Fruit fly (Drosophila melanogaster) whole organism, embryonic: ENCODE data around the gene kraken.

Source experiments
- Antp ChIP-seq: fragments of 200-800 bp; sonication (Bioruptor generic); optimal IDR thresholded peaks from 3 replicates; lab custom pipeline; 2016; ENCODE audit warnings: missing biosample characterization, missing genetic modification characterization
- Blimp-1 ChIP-seq: fragments of 200-800 bp; sonication (Bioruptor generic); optimal IDR thresholded peaks from 3 replicates; lab custom pipeline; 2018; ENCODE audit warnings: missing biosample characterization, missing genetic modification characterization, mild to moderate bottlenecking, moderate library complexity, missing genetic modification reagents
- CG11093 ChIP-seq: fragments of 200-800 bp; sonication (Bioruptor generic); IDR thresholded peaks from 3 replicates; pipeline ENCODE4 v1.3.6; 2022; ENCODE audit warnings: missing biosample characterization, missing genetic modification characterization
- CG11560 ChIP-seq: fragments of 200-800 bp; sonication (Bioruptor generic); IDR thresholded peaks from 3 replicates; pipeline ENCODE4 v1.3.6; 2022; ENCODE audit warnings: missing biosample characterization, missing genetic modification characterization
- CG11723 ChIP-seq: fragments of 200-800 bp; sonication (Bioruptor generic); optimal IDR thresholded peaks from 2 replicates; lab custom pipeline; 2017; ENCODE audit warnings: missing biosample characterization, mild to moderate bottlenecking, missing genetic modification characterization
- CG14667 ChIP-seq: fragments of 200-800 bp; sonication (Bioruptor generic); IDR thresholded peaks from 2 replicates; pipeline ENCODE4 v1.3.6; 2022; ENCODE audit warnings: missing biosample characterization, missing genetic modification characterization
- CG14860 ChIP-seq: fragments of 200-800 bp; sonication (Bioruptor generic); IDR thresholded peaks from 3 replicates; pipeline ENCODE4 v1.3.6; 2022; ENCODE audit warnings: missing biosample characterization, missing genetic modification characterization; ENCODE audit not compliant: partially characterized antibody
- CG15073 ChIP-seq: fragments of 200-800 bp; sonication (Bioruptor generic); optimal IDR thresholded peaks from 2 replicates; lab custom pipeline; 2016; ENCODE audit warnings: missing biosample characterization, missing genetic modification characterization
- CG15269 ChIP-seq: fragments of 200-800 bp; sonication (Bioruptor generic); optimal IDR thresholded peaks from 2 replicates; lab custom pipeline; 2018; ENCODE audit warnings: missing biosample characterization, mild to moderate bottlenecking, missing genetic modification characterization, moderate library complexity
- CG15514 ChIP-seq: fragments of 200-800 bp; sonication (Bioruptor generic); optimal IDR thresholded peaks from 3 replicates; lab custom pipeline; 2017; ENCODE audit warnings: missing biosample characterization, missing genetic modification characterization, mild to moderate bottlenecking, moderate library complexity, missing genetic modification reagents
- CG17186 ChIP-seq: fragments of 200-800 bp; sonication (Bioruptor generic); optimal IDR thresholded peaks from 3 replicates; lab custom pipeline; 2017; ENCODE audit warnings: missing biosample characterization, missing genetic modification reagents, missing genetic modification characterization
- CG17385 ChIP-seq: fragments of 200-800 bp; sonication (Bioruptor generic); optimal IDR thresholded peaks from 3 replicates; lab custom pipeline; 2018; ENCODE audit warnings: missing biosample characterization, mild to moderate bottlenecking, missing genetic modification characterization
- CG18599 ChIP-seq: fragments of 200-800 bp; sonication (Bioruptor generic); optimal IDR thresholded peaks from 3 replicates; lab custom pipeline; 2017; ENCODE audit warnings: missing biosample characterization, missing genetic modification characterization, mild to moderate bottlenecking, moderate library complexity, missing genetic modification reagents
- CG2116 ChIP-seq: fragments of 200-800 bp; sonication (Bioruptor generic); optimal IDR thresholded peaks from 3 replicates; lab custom pipeline; 2018; ENCODE audit warnings: missing biosample characterization, mild to moderate bottlenecking, missing genetic modification characterization
- CG2889 ChIP-seq: fragments of 200-800 bp; sonication (Bioruptor generic); IDR thresholded peaks from 3 replicates; pipeline ENCODE4 v1.3.6; 2022; ENCODE audit warnings: missing biosample characterization, missing genetic modification characterization
- CG3847 ChIP-seq: fragments of 200-800 bp; sonication (Bioruptor generic); IDR thresholded peaks from 2 replicates; pipeline ENCODE4 v1.3.6; 2022; ENCODE audit warnings: missing biosample characterization, missing genetic modification characterization
- CG4617 ChIP-seq: fragments of 200-800 bp; sonication (Bioruptor generic); optimal IDR thresholded peaks from 3 replicates; lab custom pipeline; 2016; ENCODE audit warnings: missing biosample characterization, missing genetic modification characterization, borderline replicate concordance
- CTCF ChIP-seq: fragments of 200-800 bp; sonication (Bioruptor generic); optimal IDR thresholded peaks from 2 replicates; lab custom pipeline; 2017; ENCODE audit warnings: missing biosample characterization, mild to moderate bottlenecking, missing genetic modification characterization, moderate library complexity
- CoRest ChIP-seq: fragments of 200-800 bp; sonication (Bioruptor generic); optimal IDR thresholded peaks from 3 replicates; lab custom pipeline; 2018; ENCODE audit warnings: missing biosample characterization, mild to moderate bottlenecking, missing genetic modification characterization, moderate library complexity
- Dll ChIP-seq: fragments of 200-800 bp; sonication (Bioruptor generic); IDR thresholded peaks from 4 replicates; pipeline ENCODE4 v1.3.6; 2022; ENCODE audit warnings: missing biosample characterization, missing genetic modification characterization; ENCODE audit not compliant: partially characterized antibody
- Doc3 ChIP-seq: fragments of 200-800 bp; sonication (Bioruptor generic); IDR thresholded peaks from 3 replicates; pipeline ENCODE4 v1.3.6; 2022; ENCODE audit warnings: missing biosample characterization, missing genetic modification characterization; ENCODE audit not compliant: partially characterized antibody
- Fer2 ChIP-seq: fragments of 200-800 bp; sonication (Bioruptor generic); optimal IDR thresholded peaks from 2 replicates; lab custom pipeline; 2018; ENCODE audit warnings: missing biosample characterization, mild to moderate bottlenecking, missing genetic modification characterization, moderate library complexity
- Gsc ChIP-seq: fragments of 200-800 bp; sonication (Bioruptor generic); IDR thresholded peaks from 2 replicates; pipeline ENCODE4 v1.3.6; 2022; ENCODE audit warnings: missing biosample characterization, missing genetic modification characterization
- HLH4C ChIP-seq: fragments of 200-800 bp; sonication (Bioruptor generic); IDR thresholded peaks from 3 replicates; pipeline ENCODE4 v1.3.6; 2022; ENCODE audit warnings: missing biosample characterization, missing genetic modification characterization; ENCODE audit not compliant: partially characterized antibody
- Side ChIP-seq: fragments of 200-800 bp; sonication (Bioruptor generic); optimal IDR thresholded peaks from 2 replicates; lab custom pipeline; 2016; ENCODE audit warnings: missing biosample characterization, missing genetic modification characterization
- Sry-δ ChIP-seq: fragments of 200-800 bp; sonication (Bioruptor generic); optimal IDR thresholded peaks from 2 replicates; lab custom pipeline; 2016; ENCODE audit warnings: missing biosample characterization, missing genetic modification characterization
- Xbp1 ChIP-seq: fragments of 200-800 bp; sonication (Bioruptor generic); optimal IDR thresholded peaks from 3 replicates; lab custom pipeline; 2016; ENCODE audit warnings: missing biosample characterization, mild to moderate bottlenecking, missing genetic modification characterization
- ac ChIP-seq: fragments of 200-800 bp; sonication (Bioruptor generic); optimal IDR thresholded peaks from 3 replicates; lab custom pipeline; 2017; ENCODE audit warnings: missing biosample characterization, mild to moderate bottlenecking, missing genetic modification characterization
- ato ChIP-seq: fragments of 200-800 bp; sonication (Bioruptor generic); IDR thresholded peaks from 2 replicates; pipeline ENCODE4 v1.3.6; 2022; ENCODE audit warnings: missing biosample characterization, missing genetic modification characterization; ENCODE audit not compliant: partially characterized antibody
- btn ChIP-seq: fragments of 200-800 bp; sonication (Bioruptor generic); optimal IDR thresholded peaks from 2 replicates; lab custom pipeline; 2016; ENCODE audit warnings: missing biosample characterization, missing genetic modification characterization
- cato ChIP-seq: fragments of 200-800 bp; sonication (Bioruptor generic); optimal IDR thresholded peaks from 2 replicates; lab custom pipeline; 2016; ENCODE audit warnings: missing biosample characterization, missing genetic modification characterization, borderline replicate concordance
- chinmo ChIP-seq: fragments of 200-800 bp; sonication (Bioruptor generic); IDR thresholded peaks from 4 replicates; pipeline ENCODE4 v1.3.6; 2022; ENCODE audit warnings: missing biosample characterization, missing genetic modification characterization; ENCODE audit not compliant: partially characterized antibody
- corto ChIP-seq: fragments of 200-800 bp; sonication (Bioruptor generic); optimal IDR thresholded peaks from 2 replicates; lab custom pipeline; 2016; ENCODE audit warnings: missing biosample characterization, mild to moderate bottlenecking, missing genetic modification characterization, moderate library complexity
- crc ChIP-seq: fragments of 200-800 bp; sonication (Bioruptor generic); optimal IDR thresholded peaks from 2 replicates; lab custom pipeline; 2016; ENCODE audit warnings: missing biosample characterization, missing genetic modification characterization
- dm ChIP-seq: fragments of 200-800 bp; sonication (Bioruptor generic); optimal IDR thresholded peaks from 3 replicates; lab custom pipeline; 2016; ENCODE audit warnings: missing biosample characterization, missing genetic modification characterization
- dysf ChIP-seq: fragments of 200-800 bp; sonication (Bioruptor generic); IDR thresholded peaks from 3 replicates; pipeline ENCODE4 v1.3.6; 2022; ENCODE audit warnings: missing biosample characterization, missing genetic modification characterization
- grau ChIP-seq: fragments of 200-800 bp; optimal IDR thresholded peaks from 3 replicates; lab custom pipeline; 2019; ENCODE audit warnings: missing biosample characterization, mild to moderate bottlenecking, missing genetic modification characterization, moderate library complexity
- gsb ChIP-seq: fragments of 200-800 bp; sonication (Bioruptor generic); IDR thresholded peaks from 2 replicates; pipeline ENCODE4 v1.3.6; 2022; ENCODE audit warnings: missing biosample characterization, missing genetic modification characterization
- hth ChIP-seq: fragments of >200 bp; optimal IDR thresholded peaks from 2 replicates; lab custom pipeline; 2017; ENCODE audit warnings: inconsistent platforms
- insv ChIP-seq, 2 experiments: fragments of 200-800 bp; sonication (Bioruptor generic); optimal IDR thresholded peaks; 3 replicates each; lab custom pipeline; 2016 to 2018; ENCODE audit warnings: missing biosample characterization in 2 of 2, missing genetic modification characterization in 2 of 2
- jigr1 ChIP-seq: fragments of 200-800 bp; sonication (Bioruptor generic); IDR thresholded peaks from 3 replicates; pipeline ENCODE4 v1.3.6; 2022; ENCODE audit warnings: missing biosample characterization, missing genetic modification characterization
- prd ChIP-seq, 3 experiments: fragments of >200 bp in 2 of 3; fragments of 200-800 bp in 1 of 3; sonication (Bioruptor generic) in 1 of 3; optimal IDR thresholded peaks in 2 of 3; IDR thresholded peaks in 1 of 3; 2 replicates in 2 of 3; 3 replicates in 1 of 3; pipeline versions ENCODE4 v1.3.6 to Lab custom; 2017 to 2022; ENCODE audit warnings: missing biosample characterization in 1 of 3, missing genetic modification characterization in 1 of 3
- row ChIP-seq: fragments of 200-800 bp; sonication (Bioruptor generic); IDR thresholded peaks from 3 replicates; pipeline ENCODE4 v1.3.6; 2022; ENCODE audit warnings: missing biosample characterization, missing genetic modification characterization
- salm ChIP-seq: fragments of 200-800 bp; sonication (Bioruptor generic); optimal IDR thresholded peaks from 2 replicates; lab custom pipeline; 2018; ENCODE audit warnings: missing biosample characterization, mild to moderate bottlenecking, missing genetic modification characterization
- sc ChIP-seq, 3 experiments: fragments of >200 bp in 2 of 3; fragments of 200-800 bp in 1 of 3; sonication (Bioruptor generic) in 1 of 3; optimal IDR thresholded peaks; 2 replicates in 2 of 3; 3 replicates in 1 of 3; lab custom pipeline; 2017; ENCODE audit warnings: mild to moderate bottlenecking in 1 of 3, missing biosample characterization in 1 of 3, missing genetic modification characterization in 1 of 3, missing genetic modification reagents in 1 of 3
- sima ChIP-seq: fragments of 200-800 bp; sonication (Bioruptor generic); optimal IDR thresholded peaks from 2 replicates; lab custom pipeline; 2016; ENCODE audit warnings: missing biosample characterization, missing genetic modification characterization
- so ChIP-seq: fragments of 200-800 bp; sonication (Bioruptor generic); IDR thresholded peaks from 3 replicates; pipeline ENCODE4 v1.3.6; 2022; ENCODE audit warnings: missing biosample characterization, missing genetic modification characterization
- sqz ChIP-seq: fragments of 200-800 bp; sonication (Bioruptor generic); optimal IDR thresholded peaks from 3 replicates; lab custom pipeline; 2018; ENCODE audit warnings: missing biosample characterization, mild to moderate bottlenecking, missing genetic modification characterization
- usp ChIP-seq: fragments of >200 bp; optimal IDR thresholded peaks from 2 replicates; lab custom pipeline; 2017; ENCODE audit warnings: missing biosample characterization, missing genetic modification characterization
- zf30C ChIP-seq: fragments of 200-800 bp; sonication (Bioruptor generic); optimal IDR thresholded peaks from 3 replicates; lab custom pipeline; 2018; ENCODE audit warnings: missing biosample characterization, mild to moderate bottlenecking, missing genetic modification characterization

The kraken gene

DNA sequence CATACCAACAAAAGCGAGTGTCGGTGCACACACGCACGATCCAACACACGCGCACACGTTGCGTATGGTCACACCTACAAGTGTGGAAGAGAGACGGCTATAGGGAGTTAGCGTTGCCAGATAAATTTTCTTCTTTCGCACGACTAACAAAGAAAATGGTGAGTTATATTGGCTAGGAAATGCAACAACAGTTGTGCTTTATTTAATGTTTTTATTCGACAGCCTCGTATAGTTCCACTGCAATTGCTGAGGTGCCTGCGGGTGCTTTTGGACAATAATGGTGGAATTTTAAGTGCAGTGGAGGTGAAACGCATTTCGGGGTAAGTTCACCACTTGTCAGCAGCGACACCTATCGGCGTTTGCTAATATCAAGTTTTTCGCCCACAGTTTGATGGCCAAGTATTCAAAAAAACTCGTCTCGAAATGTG, 18.9 kb downstream of the kraken start (continued):
- peak; percentile 74 for TF ChIP-seq CG17186
- no peak for TF ChIP-seq chinmo (GFP tag; lab: Robert Waterston, UW)
- no peak for TF ChIP-seq jigr1 (GFP tag; lab: Robert Waterston, UW)
- no peak for TF ChIP-seq Side (GFP tag; lab: Kevin White, UChicago)
- TF ChIP-seq Dll: no peak
- TF ChIP-seq dm: no peak
- no peak for TF ChIP-seq CG11723 (GFP tag; lab: Kevin White, UChicago)
- TF ChIP-seq usp (GFP tag; lab: Kevin White, UChicago): no peak
- TF ChIP-seq HLH4C (GFP tag; lab: Robert Waterston, UW): peak; percentile 20; the same call in 1 of the 3 replicates
- no peak for TF ChIP-seq dysf (GFP tag; lab: Robert Waterston, UW)
- TF ChIP-seq Antp (GFP tag; lab: Kevin White, UChicago): no peak
- peak; percentile 96 for TF ChIP-seq CTCF (GFP tag; lab: Kevin White, UChicago)
- no peak for TF ChIP-seq btn (GFP tag; lab: Kevin White, UChicago)
- TF ChIP-seq CG15269: no peak
- no peak for TF ChIP-seq Gsc (GFP tag; lab: Robert Waterston, UW)
- peak; percentile 1 for TF ChIP-seq CG18599 (GFP tag; lab: Kevin White, UChicago)
- no peak for TF ChIP-seq crc (GFP tag; lab: Kevin White, UChicago)
- TF ChIP-seq CoRest (tag; lab: Kevin White, UChicago): no peak
- TF ChIP-seq zf30C (GFP tag; lab: Kevin White, UChicago): no peak
- TF ChIP-seq CG17385 (GFP tag; lab: Kevin White, UChicago): no peak
- TF ChIP-seq CG14667: no peak
- no peak for TF ChIP-seq hth (lab: Kevin White, UChicago)
- TF ChIP-seq Fer2 (tag; lab: Kevin White, UChicago): no peak
- no peak for TF ChIP-seq CG15073 (GFP tag; lab: Kevin White, UChicago)
- no peak for TF ChIP-seq sc (optimal IDR thresholded peaks at IDR 0.05; lab: Kevin White, UChicago)
- no peak for TF ChIP-seq sc (GFP tag; optimal IDR thresholded peaks at IDR 0.05; lab: Kevin White, UChicago)
- no peak for TF ChIP-seq corto (GFP tag; lab: Kevin White, UChicago)
- no peak for TF ChIP-seq gsb (GFP tag; lab: Robert Waterston, UW)
- TF ChIP-seq Sry-δ (GFP tag; lab: Kevin White, UChicago): peak; percentile 23
- TF ChIP-seq insv (GFP tag; optimal IDR thresholded peaks at IDR 0.05; lab: Kevin White, UChicago): no peak
- TF ChIP-seq CG3847 (GFP tag; lab: Robert Waterston, UW): peak; percentile 73
- TF ChIP-seq so (GFP tag; lab: Robert Waterston, UW): no peak
- peak; percentile 8; the same call in 1 of the 3 replicates for TF ChIP-seq row (GFP tag; lab: Robert Waterston, UW)
- TF ChIP-seq CG11093: no peak
- no peak for TF ChIP-seq CG2116 (GFP tag; lab: Kevin White, UChicago)
- TF ChIP-seq CG2889: no peak
- peak; percentile 80 for TF ChIP-seq CG4617 (GFP tag; lab: Kevin White, UChicago)
- no peak for TF ChIP-seq Blimp-1 (GFP tag; lab: Kevin White, UChicago)
- TF ChIP-seq Xbp1 (GFP tag; lab: Kevin White, UChicago): peak; percentile 6
- no peak for TF ChIP-seq sqz
- no peak for TF ChIP-seq prd (optimal IDR thresholded peaks at IDR 0.05; lab: Kevin White, UChicago)
- TF ChIP-seq prd (GFP tag; IDR thresholded peaks at IDR 0.05; lab: Robert Waterston, UW): no peak
- no peak for TF ChIP-seq cato (GFP tag; lab: Kevin White, UChicago)
- no peak for TF ChIP-seq ac (GFP tag; lab: Kevin White, UChicago)
- TF ChIP-seq sima (GFP tag; lab: Kevin White, UChicago): no peak
- peak; percentile 69 for TF ChIP-seq CG15514 (GFP tag; lab: Kevin White, UChicago)
- TF ChIP-seq Doc3 (GFP tag; lab: Robert Waterston, UW): no peak
- no peak for TF ChIP-seq salm
- peak; percentile 66 for TF ChIP-seq ato (GFP tag; lab: Robert Waterston, UW)
- no peak for TF ChIP-seq CG14860 (GFP tag; lab: Robert Waterston, UW)
- TF ChIP-seq CG11560 (tag; lab: Robert Waterston, UW): no peak
- peak; percentile 7 for TF ChIP-seq grau
